Worm (Caenorhabditis elegans): ENCODE data around the gene nsph-4.2.
"Not testable (repeated sequence)": the region's sequence is repeated elsewhere in the genome, so short reads cannot be mapped to it uniquely, and the experiment has no call there.

DNA sequence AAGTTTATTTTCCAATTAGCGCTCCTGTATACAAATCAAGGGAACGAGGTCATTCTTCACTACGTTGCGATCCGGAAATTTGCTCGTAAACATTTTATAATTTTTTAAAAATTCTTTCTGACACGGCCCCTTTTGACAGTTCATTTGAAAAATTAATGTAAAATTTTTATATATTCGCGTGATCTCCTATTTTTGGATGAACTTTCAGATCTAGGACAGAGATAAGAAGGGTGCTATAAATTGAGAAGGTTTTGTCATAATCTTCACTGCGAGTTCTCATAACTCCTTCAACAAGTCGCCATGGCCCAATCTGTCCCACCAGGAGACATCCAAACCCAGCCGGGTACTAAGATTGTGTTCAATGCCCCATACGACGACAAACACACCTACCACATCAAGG is 41.7 kb downstream of the nsph-4.2 start, which contains the start of gene msp-19:
- TF ChIP-seq alr-1, nhr-237, skn-1, lsy-2, ceh-82, unc-39, mdl-1 (tag; optimal IDR thresholded peaks at IDR 0.05): not testable (repeated sequence)
